Worm (Caenorhabditis elegans): Measurements from ENCODE around the gene Y113G7A.14.
"Not testable (repeated sequence)": the region's sequence is repeated elsewhere in the genome, so short reads cannot be mapped to it uniquely, and the experiment has no call there.

ce11 chrV:20088340-20088739, 49.9 kb downstream of the Y113G7A.14 start:
- not testable (repeated sequence) for TF ChIP-seq ceh-91 (GFP tag; IDR thresholded peaks at IDR 0.05); ztf-18 (tag; optimal IDR thresholded peaks at IDR 0.05); nhr-27 (tag; optimal IDR thresholded peaks at IDR 0.05); hlh-12 (tag; optimal IDR thresholded peaks at IDR 0.05); C06A6.2 (GFP tag; conservative IDR thresholded peaks at IDR 0.05); nfya-1 (tag; optimal IDR thresholded peaks at IDR 0.05; ENCODE audit: borderline replicate concordance, insufficient read depth); him-1 (tag; optimal IDR thresholded peaks at IDR 0.05); madf-10 (tag; optimal IDR thresholded peaks at IDR 0.05); nhr-120 (GFP tag; IDR thresholded peaks at IDR 0.05)
- TF ChIP-seq Y79H2A.3 (GFP tag; conservative IDR thresholded peaks at IDR 0.05) (0 out of 2 replicates have a peak, but pooled peaks have one; percentile 14), ekl-4 (GFP tag; IDR thresholded peaks at IDR 0.05) (peak; percentile 67; the same call in 1 of the 2 replicates)
